Fruit fly (Drosophila melanogaster): Measurements from ENCODE around the gene Bcs1.

The Bcs1 gene

DNA sequence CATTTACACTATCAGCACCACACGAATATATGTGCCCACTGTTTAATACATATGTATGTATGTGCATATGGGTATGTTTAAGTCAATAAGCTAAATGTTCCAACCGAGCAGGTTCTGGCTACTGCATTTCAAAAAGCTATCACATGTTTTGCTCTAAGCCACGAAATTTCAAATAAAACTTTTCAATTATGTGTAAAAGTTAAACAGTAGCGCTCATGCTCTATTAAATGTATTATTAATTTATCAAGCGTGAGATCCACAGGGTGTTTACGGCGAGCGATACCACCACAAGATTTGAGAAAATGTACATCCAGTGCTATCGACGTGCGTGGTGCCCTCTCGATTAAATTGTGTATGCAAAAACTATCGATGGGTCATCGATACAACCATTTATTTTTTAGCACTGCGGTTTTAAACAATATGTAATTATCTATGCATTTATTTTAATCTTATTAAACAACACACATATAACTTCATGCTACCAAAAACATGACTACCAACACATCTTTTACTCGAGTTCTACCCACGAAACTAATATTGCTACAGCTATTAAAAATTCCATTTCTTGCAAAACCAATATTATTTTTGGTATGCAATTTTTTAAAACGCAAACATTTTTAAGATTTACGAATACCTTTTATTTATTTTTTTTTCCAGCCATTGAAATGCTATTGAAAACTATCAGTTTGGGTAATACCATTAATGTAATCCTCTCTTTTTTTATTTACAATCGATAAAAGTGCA, 38.5 kb downstream of the Bcs1 start, which contains the start of gene Pten:
Pten (minus strand) TSS at position 300 of the 744 bp plus-strand sequence.
- no peak for TF ChIP-seq CG10669 (GFP tag; optimal IDR thresholded peaks at IDR 0.05)
- TF ChIP-seq CG11902 (GFP tag; optimal IDR thresholded peaks at IDR 0.05): peak; percentile 33
- TF ChIP-seq CG31627 (GFP tag; optimal IDR thresholded peaks at IDR 0.05): peak; percentile 56
- no peak for TF ChIP-seq Blimp-1 (GFP tag; optimal IDR thresholded peaks at IDR 0.05)
- peak; percentile 61 for TF ChIP-seq CG3032 (tag; optimal IDR thresholded peaks at IDR 0.05)
- peak; percentile 62 for TF ChIP-seq OdsH (GFP tag; optimal IDR thresholded peaks at IDR 0.05)
- no peak for TF ChIP-seq CG16779 (tag; optimal IDR thresholded peaks at IDR 0.05)
- peak in 1 of 2 experiments; percentile 3 for TF ChIP-seq ss (GFP tag; optimal IDR thresholded peaks at IDR 0.05)
- TF ChIP-seq Sox14 (GFP tag; optimal IDR thresholded peaks at IDR 0.05): peak; percentile 55
- peak; percentile 11 for TF ChIP-seq Sox15 (GFP tag; optimal IDR thresholded peaks at IDR 0.05)
- peak; percentile 42 for TF ChIP-seq Ets21C (GFP tag; optimal IDR thresholded peaks at IDR 0.05)
- TF ChIP-seq Eip93F (GFP tag; optimal IDR thresholded peaks at IDR 0.05): no peak
- no peak for TF ChIP-seq eg (GFP tag; IDR thresholded peaks at IDR 0.05)
- no peak for TF ChIP-seq CG3919 (GFP tag; optimal IDR thresholded peaks at IDR 0.05)
- TF ChIP-seq CG8119 (GFP tag; IDR thresholded peaks at IDR 0.05): no peak
- TF ChIP-seq CG6808 (GFP tag; optimal IDR thresholded peaks at IDR 0.05): no peak
- no peak for TF ChIP-seq CG7368 (GFP tag; optimal IDR thresholded peaks at IDR 0.05)
- no peak for TF ChIP-seq dac (GFP tag; optimal IDR thresholded peaks at IDR 0.05)
- TF ChIP-seq Met (GFP tag; optimal IDR thresholded peaks at IDR 0.05): peak; percentile 71
- TF ChIP-seq Lpt (GFP tag; optimal IDR thresholded peaks at IDR 0.05): no peak
- TF ChIP-seq CG32006 (GFP tag; optimal IDR thresholded peaks at IDR 0.05): no peak
- no peak for TF ChIP-seq CG11762 (GFP tag; optimal IDR thresholded peaks at IDR 0.05; ENCODE audit: insufficient read depth)
- peak; percentile 69 for TF ChIP-seq lz (GFP tag; optimal IDR thresholded peaks at IDR 0.05)
- no peak for TF ChIP-seq fd59A (GFP tag; optimal IDR thresholded peaks at IDR 0.05)
- no peak for TF ChIP-seq CG11294 (GFP tag; IDR thresholded peaks at IDR 0.05)
- TF ChIP-seq Hr4 (GFP tag; optimal IDR thresholded peaks at IDR 0.05): peak; percentile 80
- TF ChIP-seq svp (GFP tag): no peak
- TF ChIP-seq CG15336 (GFP tag; IDR thresholded peaks at IDR 0.05): peak; percentile 72
- TF ChIP-seq acj6 (GFP tag; optimal IDR thresholded peaks at IDR 0.05): peak; percentile 50
- no peak for TF ChIP-seq Hr39 (GFP tag; optimal IDR thresholded peaks at IDR 0.05)
- TF ChIP-seq CG34406 (GFP tag; optimal IDR thresholded peaks at IDR 0.05): no peak
- TF ChIP-seq dsx (GFP tag; optimal IDR thresholded peaks at IDR 0.05; ENCODE audit: poor library complexity, severe bottlenecking): no peak
- no peak for TF ChIP-seq CG9139 (GFP tag; optimal IDR thresholded peaks at IDR 0.05)
- peak; percentile 37 for TF ChIP-seq CG8632 (GFP tag; optimal IDR thresholded peaks at IDR 0.05)
- TF ChIP-seq CG4318 (GFP tag; optimal IDR thresholded peaks at IDR 0.05): no peak
- no peak for TF ChIP-seq CG6163 (GFP tag; IDR thresholded peaks at IDR 0.05)
- peak; percentile 86 for TF ChIP-seq fkh (GFP tag; optimal IDR thresholded peaks at IDR 0.05)
- peak; percentile 67 for TF ChIP-seq esn (GFP tag; optimal IDR thresholded peaks at IDR 0.05)
- peak; percentile 25 for TF ChIP-seq CG6854 (GFP tag; optimal IDR thresholded peaks at IDR 0.05)
- TF ChIP-seq Hr38 (GFP tag; optimal IDR thresholded peaks at IDR 0.05): no peak
- TF ChIP-seq topi (GFP tag; optimal IDR thresholded peaks at IDR 0.05): peak; percentile 68
- no peak for TF ChIP-seq CG1621 (tag; optimal IDR thresholded peaks at IDR 0.05)
- TF ChIP-seq Sox102F (GFP tag; optimal IDR thresholded peaks at IDR 0.05): no peak
- no peak for TF ChIP-seq net (GFP tag; optimal IDR thresholded peaks at IDR 0.05)
- no peak for TF ChIP-seq vri (GFP tag; optimal IDR thresholded peaks at IDR 0.05)
- peak; percentile 89 for TF ChIP-seq Eip78C (GFP tag)
- no peak for TF ChIP-seq fd85E (GFP tag; optimal IDR thresholded peaks at IDR 0.05)
- peak; percentile 66 for TF ChIP-seq Eip75B (GFP tag; optimal IDR thresholded peaks at IDR 0.05)
- no peak for TF ChIP-seq salr (GFP tag; optimal IDR thresholded peaks at IDR 0.05)
- TF ChIP-seq spab (GFP tag; optimal IDR thresholded peaks at IDR 0.05): no peak
- peak; percentile 55 for TF ChIP-seq Ets96B (tag; optimal IDR thresholded peaks at IDR 0.05)
